Worm (Caenorhabditis elegans): ENCODE results near the gene fbxb-99.

DNA sequence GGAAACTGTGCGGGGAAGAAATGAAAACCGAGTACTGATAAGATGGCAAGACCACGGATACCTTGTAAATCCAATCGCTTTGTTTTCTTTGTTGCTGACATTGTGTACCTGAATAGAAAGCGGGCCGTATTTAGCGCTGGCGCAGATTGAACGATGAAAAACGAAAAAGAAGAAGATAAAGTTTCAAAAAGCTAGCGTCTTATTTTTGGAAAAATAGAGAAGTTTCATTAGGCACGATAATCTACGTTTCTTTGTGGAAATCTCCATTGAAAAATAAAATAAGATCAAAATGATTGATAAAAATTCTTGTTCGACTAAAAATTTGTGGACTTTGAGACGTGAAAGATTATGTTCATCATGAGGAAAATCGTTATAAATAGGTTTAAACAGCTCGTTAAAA lies 42.7 kb upstream of the fbxb-99 start, which contains the start of gene oac-4:
- TF ChIP-seq bed-3 (GFP tag; optimal IDR thresholded peaks at IDR 0.05), result no peak
- no peak for TF ChIP-seq nhr-76 (tag; optimal IDR thresholded peaks at IDR 0.05)
- TF ChIP-seq drap-1 (GFP tag; optimal IDR thresholded peaks at IDR 0.05), result no peak
- no peak for TF ChIP-seq snpc-4 (tag; optimal IDR thresholded peaks at IDR 0.05)
- TF ChIP-seq zip-8 (tag; optimal IDR thresholded peaks at IDR 0.05), result no peak
- no peak for TF ChIP-seq ces-1 (GFP tag; optimal IDR thresholded peaks at IDR 0.05)
- no peak for TF ChIP-seq pha-4 (tag; optimal IDR thresholded peaks at IDR 0.05)
- TF ChIP-seq elt-3 (tag; optimal IDR thresholded peaks at IDR 0.05), result no peak
- TF ChIP-seq unc-62 (GFP tag; optimal IDR thresholded peaks at IDR 0.05), result no peak

Measured in whole organism, mixed stage, embryonic.